Worm (Caenorhabditis elegans): ENCODE data around the gene C54F6.15.
"Not testable (repeated sequence)": the region's sequence is repeated elsewhere in the genome, so short reads cannot be mapped to it uniquely, and the experiment has no call there.

DNA sequence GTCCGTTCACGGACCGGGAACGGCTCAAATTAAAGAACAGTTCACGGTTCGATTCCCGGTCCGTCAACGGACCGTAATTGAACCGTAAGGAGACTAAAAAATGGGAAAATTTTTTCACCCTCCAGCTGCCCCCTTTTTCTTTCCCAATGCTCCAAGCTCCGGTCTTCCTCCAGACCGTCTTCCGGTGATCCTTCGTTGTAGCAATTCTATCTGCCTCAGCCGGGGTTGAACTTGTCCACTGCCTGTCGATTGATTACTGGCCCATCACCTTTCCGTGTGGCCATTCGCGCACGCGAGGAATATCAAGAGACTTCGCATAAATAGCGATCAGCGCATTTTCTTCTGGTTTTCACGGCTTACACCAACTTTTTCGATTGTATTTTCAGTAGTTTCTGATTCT lies 26.3 kb upstream of the C54F6.15 start:
- peak; percentile 91 for TF ChIP-seq Y56A3A.18 (GFP tag; IDR thresholded peaks at IDR 0.05)
- not testable (repeated sequence) for TF ChIP-seq unc-62 (GFP tag; optimal IDR thresholded peaks at IDR 0.05)
- peak; percentile 10 for TF ChIP-seq ztf-22 (GFP tag; optimal IDR thresholded peaks at IDR 0.05)
